Worm (Caenorhabditis elegans) whole organism, L2 larva: ENCODE results near the gene F56C9.3.

Experiments used
- C34F6.9 ChIP-seq: fragments of 150-350 bp; optimal IDR thresholded peaks from 2 replicates; lab custom pipeline; 2014; ENCODE audit warnings: missing biosample characterization, missing genetic modification characterization
- F13H6.1 ChIP-seq: sonication (generic microtip); optimal IDR thresholded peaks from 2 replicates; lab custom pipeline; 2016; ENCODE audit warnings: missing genetic modification characterization, missing compliant biosample characterization
- Y55F3AM.14 ChIP-seq: fragments of 200-800 bp; sonication (Bioruptor generic); optimal IDR thresholded peaks from 2 replicates; lab custom pipeline; 2018; ENCODE audit warnings: mild to moderate bottlenecking, missing genetic modification characterization, missing compliant biosample characterization
- ZK546.5 ChIP-seq: sonication (generic microtip); optimal IDR thresholded peaks from 2 replicates; lab custom pipeline; 2017; ENCODE audit warnings: missing biosample characterization, missing genetic modification characterization
- alr-1 ChIP-seq: fragments of 150-350 bp; optimal IDR thresholded peaks from 2 replicates; lab custom pipeline; 2014; ENCODE audit warnings: missing biosample characterization, missing genetic modification characterization
- aly-2 ChIP-seq: fragments of 150-350 bp; optimal IDR thresholded peaks from 2 replicates; lab custom pipeline; 2014; ENCODE audit warnings: missing biosample characterization, missing genetic modification characterization
- ama-1 ChIP-seq: fragments of 150-350 bp; optimal IDR thresholded peaks from 2 replicates; lab custom pipeline; 2018; ENCODE audit warnings: inconsistent platforms
- blmp-1 ChIP-seq: sonication (generic microtip); optimal IDR thresholded peaks from 2 replicates; lab custom pipeline; 2017; ENCODE audit warnings: missing genetic modification characterization, mild to moderate bottlenecking, missing compliant biosample characterization, antibody characterized with exemption, moderate library complexity; ENCODE audit not compliant: insufficient read depth
- ceh-16 ChIP-seq: fragments of 150-350 bp; optimal IDR thresholded peaks from 2 replicates; lab custom pipeline; 2014; ENCODE audit warnings: missing biosample characterization, missing genetic modification characterization
- ceh-82 ChIP-seq: fragments of 150-350 bp; optimal IDR thresholded peaks from 2 replicates; lab custom pipeline; 2014; ENCODE audit warnings: missing biosample characterization, missing genetic modification characterization
- crh-2 ChIP-seq: sonication (generic microtip); optimal IDR thresholded peaks from 2 replicates; lab custom pipeline; 2017; ENCODE audit warnings: missing biosample characterization, missing genetic modification characterization
- egl-27 ChIP-seq: sonication (generic microtip); optimal IDR thresholded peaks from 3 replicates; lab custom pipeline; 2017; ENCODE audit warnings: missing biosample characterization, missing genetic modification reagents, missing genetic modification characterization
- elt-1 ChIP-seq: fragments of 150-350 bp; optimal IDR thresholded peaks from 2 replicates; lab custom pipeline; 2014; ENCODE audit warnings: missing biosample characterization, missing genetic modification characterization
- fos-1 ChIP-seq: fragments of 150-350 bp; optimal IDR thresholded peaks from 2 replicates; lab custom pipeline; 2014; ENCODE audit warnings: missing biosample characterization, missing genetic modification characterization
- gmeb-1 ChIP-seq: fragments of 150-350 bp; optimal IDR thresholded peaks from 2 replicates; lab custom pipeline; 2014; ENCODE audit warnings: missing biosample characterization, missing genetic modification characterization
- lsy-2 ChIP-seq, 2 experiments: fragments of 150-350 bp in 1 of 2; sonication (generic microtip) in 1 of 2; optimal IDR thresholded peaks; 2 replicates each; lab custom pipeline; 2014 to 2017; ENCODE audit warnings: missing biosample characterization in 2 of 2, missing genetic modification characterization in 2 of 2
- mbf-1 ChIP-seq: sonication (generic microtip); optimal IDR thresholded peaks from 2 replicates; lab custom pipeline; 2017; ENCODE audit warnings: missing biosample characterization, missing genetic modification characterization
- nhr-11 ChIP-seq: fragments of 150-350 bp; optimal IDR thresholded peaks from 2 replicates; lab custom pipeline; 2014; ENCODE audit warnings: missing biosample characterization, missing genetic modification characterization
- nhr-12 ChIP-seq: fragments of 150-350 bp; optimal IDR thresholded peaks from 2 replicates; lab custom pipeline; 2014; ENCODE audit warnings: missing biosample characterization, missing genetic modification characterization
- nhr-129 ChIP-seq: fragments of 150-350 bp; optimal IDR thresholded peaks from 2 replicates; lab custom pipeline; 2014; ENCODE audit warnings: missing biosample characterization, missing genetic modification characterization
- nhr-23 ChIP-seq: fragments of 150-350 bp; optimal IDR thresholded peaks from 2 replicates; lab custom pipeline; 2014; ENCODE audit warnings: missing biosample characterization, missing genetic modification reagents, missing genetic modification characterization
- nhr-237 ChIP-seq: fragments of 150-350 bp; optimal IDR thresholded peaks from 2 replicates; lab custom pipeline; 2014; ENCODE audit warnings: missing biosample characterization, missing genetic modification characterization
- nhr-6 ChIP-seq: fragments of 150-350 bp; optimal IDR thresholded peaks from 2 replicates; lab custom pipeline; 2014; ENCODE audit warnings: missing biosample characterization, missing genetic modification characterization
- nhr-77 ChIP-seq: fragments of 150-350 bp; optimal IDR thresholded peaks from 2 replicates; lab custom pipeline; 2014; ENCODE audit warnings: missing biosample characterization, missing genetic modification characterization
- peb-1 ChIP-seq: fragments of 150-350 bp; optimal IDR thresholded peaks from 2 replicates; lab custom pipeline; 2014; ENCODE audit warnings: missing biosample characterization, missing genetic modification characterization
- sem-4 ChIP-seq: fragments of 150-350 bp; optimal IDR thresholded peaks from 2 replicates; lab custom pipeline; 2014; ENCODE audit warnings: missing biosample characterization, missing genetic modification reagents, missing genetic modification characterization
- skn-1 ChIP-seq: sonication (generic microtip); optimal IDR thresholded peaks from 2 replicates; lab custom pipeline; 2017; ENCODE audit warnings: missing biosample characterization, missing genetic modification characterization
- sma-3 ChIP-seq: sonication (generic microtip); optimal IDR thresholded peaks from 2 replicates; lab custom pipeline; 2016; ENCODE audit warnings: missing genetic modification reagents, missing genetic modification characterization, missing compliant biosample characterization
- sma-9 ChIP-seq, 2 experiments: fragments of 150-350 bp in 1 of 2; sonication (generic microtip) in 1 of 2; optimal IDR thresholded peaks; 2 replicates each; lab custom pipeline; 2014 to 2016; ENCODE audit warnings: missing genetic modification characterization in 2 of 2, mild to moderate bottlenecking in 1 of 2, missing biosample characterization in 1 of 2, missing compliant biosample characterization in 1 of 2, missing genetic modification reagents in 1 of 2, moderate library complexity in 1 of 2
- unc-39 ChIP-seq: fragments of 150-350 bp; optimal IDR thresholded peaks from 2 replicates; lab custom pipeline; 2014; ENCODE audit warnings: missing biosample characterization, missing genetic modification characterization
- unc-55 ChIP-seq: fragments of 150-350 bp; sonication (generic microtip); optimal IDR thresholded peaks from 3 replicates; lab custom pipeline; 2014; ENCODE audit warnings: missing biosample characterization, missing genetic modification reagents, missing genetic modification characterization
- zag-1 ChIP-seq: fragments of 150-350 bp; optimal IDR thresholded peaks from 2 replicates; lab custom pipeline; 2014; ENCODE audit warnings: missing biosample characterization, missing genetic modification characterization
- ztf-11 ChIP-seq: sonication (generic microtip); optimal IDR thresholded peaks from 2 replicates; lab custom pipeline; 2017; ENCODE audit warnings: missing biosample characterization, missing genetic modification characterization
- ztf-4 ChIP-seq: fragments of 150-350 bp; optimal IDR thresholded peaks from 2 replicates; lab custom pipeline; 2014; ENCODE audit warnings: missing biosample characterization, missing genetic modification characterization

The F56C9.3 gene

DNA sequence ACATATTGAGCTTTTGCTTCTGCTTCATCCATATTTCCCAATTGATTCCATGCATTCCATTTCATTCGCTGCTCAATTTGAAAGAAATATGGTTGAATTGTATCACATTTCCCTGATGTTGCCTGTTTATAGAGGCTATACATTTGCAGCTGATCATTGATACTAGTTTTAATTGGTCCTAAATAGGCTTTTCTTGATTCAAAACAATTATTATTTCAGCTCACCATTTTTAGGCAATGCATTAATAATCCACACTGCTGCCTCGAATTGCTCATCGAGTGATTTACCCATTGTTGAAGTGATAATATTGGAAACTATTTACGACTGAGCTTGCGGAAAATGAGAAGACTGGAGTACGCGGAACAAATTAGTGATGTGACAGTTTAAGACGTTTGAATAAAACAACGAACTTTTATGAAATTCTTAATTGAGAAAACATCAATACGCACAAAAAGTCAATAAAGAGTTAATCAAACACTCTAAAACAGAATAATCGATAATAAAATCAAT lies 2.4 kb upstream of the F56C9.3 start, which contains the start of gene acbp-4:
acbp-4 (minus strand) TSS at position 510 of the 510 bp plus-strand sequence.
- TF ChIP-seq zag-1 (tag; lab: Kevin White, UChicago) (no peak), unc-55 (GFP tag; lab: Kevin White, UChicago) (no peak), nhr-23 (tag; lab: Kevin White, UChicago) (no peak), ceh-16 (tag; lab: Kevin White, UChicago) (no peak), skn-1 (tag; lab: Kevin White, UChicago) (no peak), peb-1 (no peak), gmeb-1 (tag; lab: Kevin White, UChicago) (no peak)

DNA sequence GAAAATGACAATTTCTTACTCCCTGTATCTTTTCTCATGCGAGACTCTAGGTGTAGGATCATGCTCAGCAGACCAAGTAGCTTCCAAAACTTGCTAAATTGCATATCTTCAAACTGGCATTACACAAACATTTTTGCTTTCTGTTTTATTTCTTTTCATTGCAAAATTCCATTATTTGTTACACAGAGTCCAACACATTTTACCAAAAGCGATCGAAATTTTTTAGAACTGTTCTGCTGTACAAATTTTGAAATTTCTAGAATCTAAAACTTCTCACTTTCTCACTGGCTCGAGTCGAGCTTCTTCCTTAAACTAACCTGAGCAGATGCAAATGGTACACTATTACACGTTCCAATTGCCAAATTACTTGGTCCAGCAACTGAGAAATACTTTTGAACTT lies 3.4 kb downstream of the F56C9.3 start:
- no peak for TF ChIP-seq fos-1
- no peak for TF ChIP-seq Y55F3AM.14 (GFP tag; lab: Kevin White, UChicago)
- TF ChIP-seq elt-1 (tag; lab: Kevin White, UChicago): no peak
- no peak for TF ChIP-seq nhr-12
- no peak for TF ChIP-seq unc-39
- no peak for TF ChIP-seq ZK546.5 (tag; lab: Kevin White, UChicago)
- no peak for TF ChIP-seq ztf-11 (tag; lab: Kevin White, UChicago)
- no peak for TF ChIP-seq crh-2 (tag; lab: Kevin White, UChicago)
- TF ChIP-seq nhr-6 (tag; lab: Kevin White, UChicago): no peak
- TF ChIP-seq peb-1: no peak
- no peak for TF ChIP-seq nhr-23 (tag; lab: Kevin White, UChicago)
- no peak for TF ChIP-seq sma-3 (GFP tag; lab: Kevin White, UChicago)

- TF ChIP-seq alr-1 (tag; lab: Kevin White, UChicago) (no peak), F13H6.1 (no peak), aly-2 (tag; lab: Kevin White, UChicago) (no peak), crh-2 (tag; lab: Kevin White, UChicago) (peak; percentile 65), mbf-1 (tag; lab: Kevin White, UChicago) (no peak), C34F6.9 (no peak), nhr-12 (no peak), fos-1 (peak; percentile 87)
Observed at ce11 chrIII:7314927-7315547, 3.9 kb downstream of the F56C9.3 start, which contains the start of gene nspg-6. TSS of gene nspg-6 (minus strand) at chrIII:7314977.

- TF ChIP-seq crh-2 (tag; lab: Kevin White, UChicago) (peak; percentile 18), Y55F3AM.14 (GFP tag; lab: Kevin White, UChicago) (no peak), mbf-1 (tag; lab: Kevin White, UChicago) (no peak), sma-3 (GFP tag; lab: Kevin White, UChicago) (no peak), skn-1 (tag; lab: Kevin White, UChicago) (no peak), nhr-77 (tag; lab: Kevin White, UChicago) (no peak), fos-1 (peak; percentile 38), ztf-4 (tag; lab: Kevin White, UChicago) (no peak), elt-1 (tag; lab: Kevin White, UChicago) (no peak), lsy-2 (tag; optimal IDR thresholded peaks at IDR 0.05; lab: Kevin White, UChicago) (no peak), peb-1 (no peak), ztf-11 (tag; lab: Kevin White, UChicago) (no peak), nhr-12 (no peak), sma-9 (GFP tag; optimal IDR thresholded peaks at IDR 0.05; lab: Kevin White, UChicago) (no peak), sma-9 (tag; optimal IDR thresholded peaks at IDR 0.05; lab: Kevin White, UChicago) (no peak)
- TF ChIP-seq, all 48 proteins: peak for 2
Observed at ce11 chrIII:7317354-7317753, 6.3 kb downstream of the F56C9.3 start.

DNA sequence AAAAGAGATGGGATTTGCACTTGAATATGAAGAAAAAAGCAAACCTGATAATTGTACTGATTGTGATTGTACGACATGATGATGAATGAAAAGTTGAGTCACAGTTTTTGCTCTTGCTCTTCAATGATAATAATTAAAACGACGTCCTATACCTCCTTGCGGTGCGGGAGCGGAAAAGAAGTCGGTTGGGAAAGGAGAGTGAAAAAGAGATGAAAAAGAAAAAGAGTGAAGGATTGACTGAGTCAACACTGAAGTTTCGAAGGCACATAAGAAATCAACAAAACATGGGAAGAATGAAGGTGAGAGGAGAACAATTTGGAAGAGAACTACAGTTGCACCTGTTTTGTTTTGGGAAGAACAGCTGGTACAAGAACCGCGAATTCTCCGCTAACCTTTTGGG lies 8.3 kb downstream of the F56C9.3 start, which contains the start of gene F56C9.8:
F56C9.8 (minus strand) TSS at position 120 of the 400 bp plus-strand sequence.
- TF ChIP-seq ama-1: no peak
- no peak for TF ChIP-seq nhr-237
- TF ChIP-seq elt-1 (tag; lab: Kevin White, UChicago): no peak
- TF ChIP-seq nhr-11: no peak
- no peak for TF ChIP-seq aly-2 (tag; lab: Kevin White, UChicago)
- no peak for TF ChIP-seq ceh-82
- no peak for TF ChIP-seq sma-9 (GFP tag; optimal IDR thresholded peaks at IDR 0.05; lab: Kevin White, UChicago)
- no peak for TF ChIP-seq sma-9 (tag; optimal IDR thresholded peaks at IDR 0.05; lab: Kevin White, UChicago)
- TF ChIP-seq egl-27: no peak
- TF ChIP-seq nhr-129: peak; percentile 9
- TF ChIP-seq sem-4 (tag; lab: Kevin White, UChicago): no peak
- TF ChIP-seq unc-55 (GFP tag; lab: Kevin White, UChicago): no peak
- peak; percentile 70 for TF ChIP-seq fos-1
- TF ChIP-seq crh-2 (tag; lab: Kevin White, UChicago): no peak
- TF ChIP-seq blmp-1: no peak
